Fruit fly (Drosophila melanogaster): ENCODE results near the gene Zw10.

dm6 chrX:2633847-2634776 lies 30.1 kb downstream of the Zw10 start, which contains the start of gene sgg:
- TF ChIP-seq br (GFP tag; optimal IDR thresholded peaks at IDR 0.05) (no peak), psq (GFP tag; optimal IDR thresholded peaks at IDR 0.05) (peak; percentile 64), Abd-B (GFP tag; optimal IDR thresholded peaks at IDR 0.05) (no peak), Hnf4 (GFP tag; optimal IDR thresholded peaks at IDR 0.05) (no peak), Hr78 (GFP tag; optimal IDR thresholded peaks at IDR 0.05) (no peak), pan (optimal IDR thresholded peaks at IDR 0.05) (no peak), Vsx2 (GFP tag; optimal IDR thresholded peaks at IDR 0.05; ENCODE audit: partially characterized antibody) (no peak), Hr83 (GFP tag; optimal IDR thresholded peaks at IDR 0.05; ENCODE audit: poor library complexity, severe bottlenecking) (peak; percentile 22)

All from whole organism, wandering third instar larva.